Worm (Caenorhabditis elegans) whole organism, late embryonic: ENCODE data around the gene R03D7.2.
"Not testable (repeated sequence)": the region's sequence is repeated elsewhere in the genome, so short reads cannot be mapped to it uniquely, and the experiment has no call there.

Experiments
- C08G9.2 ChIP-seq: sonication (generic microtip); optimal IDR thresholded peaks from 2 replicates; lab custom pipeline; 2016; ENCODE audit warnings: mild to moderate bottlenecking, missing genetic modification characterization, moderate library complexity, missing compliant biosample characterization
- F13H6.1 ChIP-seq: sonication (generic microtip); optimal IDR thresholded peaks from 2 replicates; lab custom pipeline; 2016; ENCODE audit warnings: missing genetic modification characterization, missing compliant biosample characterization
- K02D7.2 ChIP-seq: sonication (generic microtip); optimal IDR thresholded peaks from 2 replicates; lab custom pipeline; 2017; ENCODE audit warnings: mild to moderate bottlenecking, missing genetic modification characterization, missing compliant biosample characterization
- T23F11.4 ChIP-seq: fragments of 200-800 bp; sonication (Bioruptor generic); optimal IDR thresholded peaks from 2 replicates; lab custom pipeline; 2018; ENCODE audit warnings: mild to moderate bottlenecking, missing genetic modification characterization, missing compliant biosample characterization
- ama-1 ChIP-seq: fragments of 150-350 bp; optimal IDR thresholded peaks from 2 replicates; lab custom pipeline; 2014
- ceh-14 ChIP-seq: sonication (generic microtip); optimal IDR thresholded peaks from 2 replicates; lab custom pipeline; 2016; ENCODE audit warnings: missing genotype, missing genetic modification characterization, missing compliant biosample characterization
- ceh-18 ChIP-seq: sonication (generic microtip); optimal IDR thresholded peaks from 2 replicates; lab custom pipeline; 2016; ENCODE audit warnings: missing genetic modification characterization, missing compliant biosample characterization
- ceh-19 ChIP-seq: fragments of 200-800 bp; sonication (Bioruptor generic); optimal IDR thresholded peaks from 2 replicates; lab custom pipeline; 2018; ENCODE audit warnings: mild to moderate bottlenecking, missing genetic modification characterization, missing compliant biosample characterization
- ceh-24 ChIP-seq: sonication (generic microtip); optimal IDR thresholded peaks from 2 replicates; lab custom pipeline; 2016; ENCODE audit warnings: mild to moderate bottlenecking, missing genetic modification characterization, missing compliant biosample characterization
- ceh-30 ChIP-seq: fragments of 150-350 bp; optimal IDR thresholded peaks from 2 replicates; lab custom pipeline; 2014; ENCODE audit warnings: missing biosample characterization, missing genetic modification characterization
- ceh-31 ChIP-seq: sonication (generic microtip); optimal IDR thresholded peaks from 2 replicates; lab custom pipeline; 2016; ENCODE audit warnings: missing genetic modification characterization, missing compliant biosample characterization
- ceh-45 ChIP-seq: fragments of 200-800 bp; sonication (Bioruptor generic); IDR thresholded peaks from 2 replicates; pipeline ENCODE4 v1.3.6; 2022; ENCODE audit warnings: missing genetic modification reagents, missing genetic modification characterization, missing compliant biosample characterization
- ceh-48 ChIP-seq: sonication (generic microtip); optimal IDR thresholded peaks from 2 replicates; lab custom pipeline; 2016; ENCODE audit warnings: missing genetic modification characterization, inconsistent platforms, missing compliant biosample characterization
- ceh-9 ChIP-seq: sonication (generic microtip); optimal IDR thresholded peaks from 2 replicates; lab custom pipeline; 2016; ENCODE audit warnings: mild to moderate bottlenecking, missing genetic modification characterization, inconsistent platforms, missing compliant biosample characterization
- dve-1 ChIP-seq: sonication (generic microtip); optimal IDR thresholded peaks from 2 replicates; lab custom pipeline; 2017; ENCODE audit warnings: antibody characterized with exemption, mild to moderate bottlenecking, missing genetic modification characterization, missing compliant biosample characterization
- eyg-1 ChIP-seq: sonication (generic microtip); optimal IDR thresholded peaks from 2 replicates; lab custom pipeline; 2016; ENCODE audit warnings: missing genotype, missing genetic modification characterization, missing compliant biosample characterization
- fax-1 ChIP-seq: sonication (generic microtip); optimal IDR thresholded peaks from 2 replicates; lab custom pipeline; 2016; ENCODE audit warnings: missing genotype, missing genetic modification characterization, missing compliant biosample characterization
- fkh-10 ChIP-seq: fragments of 150-350 bp; optimal IDR thresholded peaks from 2 replicates; lab custom pipeline; 2014; ENCODE audit warnings: missing biosample characterization, missing genetic modification reagents, missing genetic modification characterization
- fkh-6 ChIP-seq: sonication (generic microtip); optimal IDR thresholded peaks from 2 replicates; lab custom pipeline; 2016; ENCODE audit warnings: missing genetic modification characterization, missing compliant biosample characterization
- hlh-15 ChIP-seq: sonication (generic microtip); optimal IDR thresholded peaks from 2 replicates; lab custom pipeline; 2016; ENCODE audit warnings: missing genetic modification characterization, missing compliant biosample characterization
- hlh-6 ChIP-seq: sonication (generic microtip); optimal IDR thresholded peaks from 2 replicates; lab custom pipeline; 2016; ENCODE audit warnings: missing genotype, missing genetic modification characterization, missing compliant biosample characterization
- lim-6 ChIP-seq: sonication (generic microtip); optimal IDR thresholded peaks from 2 replicates; lab custom pipeline; 2016; ENCODE audit warnings: missing genetic modification characterization, missing compliant biosample characterization
- lin-11 ChIP-seq: fragments of 200-800 bp; sonication (Bioruptor generic); optimal IDR thresholded peaks from 2 replicates; lab custom pipeline; 2018; ENCODE audit warnings: mild to moderate bottlenecking, missing genetic modification characterization, missing compliant biosample characterization
- mec-3 ChIP-seq: sonication (generic microtip); optimal IDR thresholded peaks from 2 replicates; lab custom pipeline; 2016; ENCODE audit warnings: borderline replicate concordance, missing genetic modification characterization, missing compliant biosample characterization
- nfya-1 ChIP-seq: sonication (generic microtip); optimal IDR thresholded peaks from 2 replicates; lab custom pipeline; 2017; ENCODE audit warnings: missing genetic modification characterization, mild to moderate bottlenecking, missing compliant biosample characterization, antibody characterized with exemption, moderate library complexity
- nhr-11 ChIP-seq: fragments of 150-350 bp; optimal IDR thresholded peaks from 2 replicates; lab custom pipeline; 2014; ENCODE audit warnings: missing biosample characterization, missing genetic modification characterization
- odd-2 ChIP-seq: sonication (generic microtip); optimal IDR thresholded peaks from 2 replicates; lab custom pipeline; 2017; ENCODE audit warnings: antibody characterized with exemption, mild to moderate bottlenecking, missing genetic modification characterization, missing compliant biosample characterization
- pat-9 ChIP-seq: fragments of 200-800 bp; sonication (Bioruptor generic); optimal IDR thresholded peaks from 2 replicates; lab custom pipeline; 2018; ENCODE audit warnings: mild to moderate bottlenecking, missing genetic modification characterization, moderate library complexity, missing compliant biosample characterization
- pha-2 ChIP-seq: sonication (generic microtip); optimal IDR thresholded peaks from 2 replicates; lab custom pipeline; 2017; ENCODE audit warnings: mild to moderate bottlenecking, missing genetic modification characterization, missing compliant biosample characterization
- pha-4 ChIP-seq: fragments of 150-350 bp; optimal IDR thresholded peaks from 2 replicates; lab custom pipeline; 2018; ENCODE audit warnings: missing biosample characterization, missing genetic modification reagents, missing genetic modification characterization
- ref-2 ChIP-seq: sonication (generic microtip); optimal IDR thresholded peaks from 2 replicates; lab custom pipeline; 2016; ENCODE audit warnings: missing genetic modification characterization, missing compliant biosample characterization
- rnt-1 ChIP-seq: sonication (generic microtip); optimal IDR thresholded peaks from 2 replicates; lab custom pipeline; 2016; ENCODE audit warnings: missing genetic modification characterization, missing compliant biosample characterization
- sdc-2 ChIP-seq: sonication (generic microtip); optimal IDR thresholded peaks from 2 replicates; lab custom pipeline; 2016; ENCODE audit warnings: missing genotype, missing genetic modification characterization, missing compliant biosample characterization
- sox-2 ChIP-seq: fragments of 200-800 bp; sonication (Bioruptor generic); IDR thresholded peaks from 2 replicates; pipeline ENCODE4 v1.3.6; 2022; ENCODE audit warnings: missing genetic modification reagents, missing genetic modification characterization, missing compliant biosample characterization
- syd-9 ChIP-seq: sonication (generic microtip); optimal IDR thresholded peaks from 2 replicates; lab custom pipeline; 2016; ENCODE audit warnings: mild to moderate bottlenecking, missing genetic modification characterization, moderate library complexity, missing compliant biosample characterization
- tbx-2 ChIP-seq: sonication (generic microtip); optimal IDR thresholded peaks from 2 replicates; lab custom pipeline; 2016; ENCODE audit warnings: missing genetic modification characterization, missing compliant biosample characterization
- tbx-7 ChIP-seq: sonication (generic microtip); optimal IDR thresholded peaks from 2 replicates; lab custom pipeline; 2016; ENCODE audit warnings: missing genotype, missing genetic modification characterization, missing compliant biosample characterization
- unc-42 ChIP-seq: sonication (generic microtip); optimal IDR thresholded peaks from 2 replicates; lab custom pipeline; 2016; ENCODE audit warnings: missing genotype, missing genetic modification characterization, missing compliant biosample characterization
- unc-55 ChIP-seq: sonication (generic microtip); optimal IDR thresholded peaks from 2 replicates; lab custom pipeline; 2017; ENCODE audit warnings: missing biosample characterization, missing genetic modification reagents, missing genetic modification characterization
- unc-86 ChIP-seq: sonication (generic microtip); optimal IDR thresholded peaks from 2 replicates; lab custom pipeline; 2016; ENCODE audit warnings: missing genetic modification characterization, missing compliant biosample characterization
- ztf-16 ChIP-seq: sonication (generic microtip); optimal IDR thresholded peaks from 2 replicates; lab custom pipeline; 2017; ENCODE audit warnings: missing genetic modification characterization, missing compliant biosample characterization

Gene R03D7.2

DNA sequence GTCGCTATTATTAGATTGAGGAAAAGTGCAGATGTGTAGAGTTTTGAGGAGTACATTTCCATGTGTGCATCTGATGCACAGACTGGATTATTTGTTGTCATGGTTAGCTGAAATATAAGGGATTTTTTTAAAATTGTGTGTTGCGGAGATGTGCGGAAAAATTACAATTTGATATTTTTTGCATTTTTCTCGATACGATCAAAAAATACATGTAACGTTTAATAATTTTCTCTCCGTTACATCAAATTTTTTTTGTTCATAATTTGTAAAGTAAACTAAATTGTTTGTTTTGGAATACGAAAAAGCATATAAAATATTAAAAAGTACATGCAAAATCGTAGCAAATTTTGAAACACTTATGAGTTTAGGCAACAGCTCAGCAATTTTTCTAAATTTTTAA, 24.8 kb downstream of the R03D7.2 start, which contains the start of gene sra-11:
Gene sra-11 (minus strand): TSS at position 101 of the 400 bp plus-strand sequence.
- no peak for TF ChIP-seq odd-2 (tag; lab: Kevin White, UChicago)

DNA sequence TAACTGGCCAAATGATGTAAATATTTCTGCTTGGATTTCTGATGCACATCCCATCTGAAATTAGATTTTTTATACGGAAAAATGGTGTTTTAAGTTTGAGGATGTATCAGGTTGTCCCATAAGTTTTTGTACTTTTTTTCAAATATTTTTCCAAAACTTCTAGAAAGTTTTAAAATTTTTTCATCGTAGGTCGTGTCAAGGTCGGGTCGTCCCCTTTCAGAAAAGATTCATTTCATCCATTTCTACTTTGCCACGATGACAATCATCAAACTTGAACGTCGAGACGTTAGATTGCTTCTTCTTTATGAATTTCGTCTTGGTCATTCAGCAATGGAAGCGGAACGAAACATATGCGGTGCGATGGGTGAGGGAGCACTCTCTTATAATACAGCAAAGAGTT, 30.6 kb downstream of the R03D7.2 start, which contains the start of gene sra-12:
Gene sra-12 (minus strand): TSS at position 101 of the 400 bp plus-strand sequence.
- TF ChIP-seq ceh-48; ceh-30 (tag; lab: Kevin White, UChicago); pha-2 (tag; lab: Kevin White, UChicago): not testable (repeated sequence)

DNA sequence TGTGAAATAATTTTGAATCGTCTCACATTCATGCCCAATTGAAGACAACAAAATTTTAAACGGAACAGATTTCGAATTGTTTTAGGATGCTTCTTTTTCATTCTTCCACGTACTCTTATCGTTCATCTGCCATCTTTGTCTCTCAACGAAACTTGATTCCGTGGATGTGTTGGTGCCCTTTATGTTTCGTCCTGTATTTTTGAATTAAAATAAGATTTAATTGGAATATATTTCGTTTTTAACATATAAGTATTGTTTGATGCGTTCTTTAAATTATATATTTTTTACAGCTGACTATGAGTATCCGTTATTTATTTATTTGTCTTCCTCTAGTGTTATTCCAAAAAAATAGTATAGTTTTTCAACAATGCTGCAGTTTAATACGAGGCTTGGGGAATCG, 32.9 kb downstream of the R03D7.2 start, which contains the start of gene gly-1:
Gene gly-1 (minus strand): TSS at position 101 of the 400 bp plus-strand sequence.
- TF ChIP-seq sdc-2 (tag; lab: Kevin White, UChicago) (no peak), ceh-30 (tag; lab: Kevin White, UChicago) (no peak), T23F11.4 (no peak), tbx-2 (tag; lab: Kevin White, UChicago) (no peak), ceh-14 (tag; lab: Kevin White, UChicago) (no peak), fkh-10 (GFP tag; lab: Kevin White, UChicago) (no peak), K02D7.2 (tag; lab: Kevin White, UChicago) (no peak)

DNA sequence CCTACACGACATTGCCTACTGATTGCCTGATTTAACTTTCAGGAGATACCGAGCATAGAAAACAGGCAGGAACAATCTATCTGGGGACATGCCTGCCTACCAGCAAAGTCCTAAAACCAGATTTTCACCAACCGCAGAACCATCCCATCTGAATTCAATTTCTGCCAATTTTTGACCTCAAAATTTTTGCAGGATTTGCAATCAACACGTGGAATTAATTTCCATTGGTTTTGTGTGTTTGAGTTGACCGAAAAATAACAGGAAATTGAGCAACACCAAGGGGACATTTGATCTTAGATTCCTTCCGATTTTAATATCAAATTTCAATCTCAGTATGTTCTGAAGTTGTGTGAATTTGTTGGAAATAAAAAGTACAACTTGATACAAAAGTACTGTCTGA, 36.0 kb downstream of the R03D7.2 start:
- TF ChIP-seq ceh-45 (GFP tag; lab: Robert Waterston, UW) = no peak
- TF ChIP-seq K02D7.2 (tag; lab: Kevin White, UChicago) = no peak
- TF ChIP-seq eyg-1 (tag; lab: Kevin White, UChicago) = no peak
- TF ChIP-seq ceh-9 (tag; lab: Kevin White, UChicago) = no peak
- no peak for TF ChIP-seq fax-1 (tag; lab: Kevin White, UChicago)
- TF ChIP-seq ama-1 (lab: Kevin White, UChicago) = no peak
- TF ChIP-seq lin-11 (tag; lab: Kevin White, UChicago) = no peak

DNA sequence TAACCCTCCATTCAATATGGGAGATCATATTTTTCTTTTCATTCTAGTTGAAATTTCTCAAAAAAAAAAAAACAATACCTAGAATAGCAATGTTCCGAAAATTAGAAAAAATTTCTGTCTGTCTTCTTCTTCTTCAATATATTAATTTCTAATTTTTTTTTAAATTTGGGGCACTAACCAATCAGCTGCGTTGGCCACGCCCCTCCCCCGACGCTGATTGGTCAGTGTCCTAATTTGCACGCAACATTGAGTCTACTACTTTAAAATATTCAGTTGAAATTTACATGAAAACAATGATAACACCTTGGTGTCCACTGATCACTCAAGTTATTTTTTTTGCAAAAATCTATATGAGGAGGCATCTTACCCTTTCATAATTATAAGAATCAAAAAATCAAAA, 39.0 kb downstream of the R03D7.2 start:
- TF ChIP-seq hlh-15 (tag; lab: Kevin White, UChicago) (no peak), nfya-1 (tag; lab: Kevin White, UChicago) (peak; percentile 85)

DNA sequence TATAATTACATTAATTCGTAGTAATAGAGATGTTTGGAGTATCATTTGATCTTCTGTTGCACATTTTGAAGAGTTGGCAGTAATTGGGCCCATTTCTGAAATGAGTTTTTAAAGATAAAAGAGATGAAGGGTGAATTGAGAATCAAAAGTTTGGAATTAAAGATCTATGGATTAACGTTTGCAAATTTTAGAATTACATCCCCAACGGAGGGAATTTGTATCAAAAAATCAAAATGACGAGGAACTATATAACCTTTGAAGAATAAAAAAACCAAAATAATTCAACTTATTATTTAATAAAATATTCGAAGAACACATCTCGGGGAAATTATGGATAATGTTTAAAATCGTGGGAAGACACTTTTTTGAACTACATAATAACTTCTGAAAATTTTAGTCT, 40.0 kb downstream of the R03D7.2 start, which contains the start of gene sra-10:
Gene sra-10 (minus strand): TSS at position 101 of the 400 bp plus-strand sequence.
- no peak for TF ChIP-seq rnt-1 (tag; lab: Kevin White, UChicago)
- TF ChIP-seq ceh-24 = no peak
- TF ChIP-seq unc-55 = no peak
- no peak for TF ChIP-seq lim-6
- TF ChIP-seq ceh-14 (tag; lab: Kevin White, UChicago) = no peak
- TF ChIP-seq nfya-1 (tag; lab: Kevin White, UChicago) = no peak
- no peak for TF ChIP-seq pha-4 (tag; lab: Kevin White, UChicago)
- TF ChIP-seq ref-2 (tag; lab: Kevin White, UChicago) = no peak
- no peak for TF ChIP-seq unc-42 (tag; lab: Kevin White, UChicago)
- TF ChIP-seq ceh-18 (tag; lab: Kevin White, UChicago) = no peak
- no peak for TF ChIP-seq ztf-16 (tag; lab: Kevin White, UChicago)

DNA sequence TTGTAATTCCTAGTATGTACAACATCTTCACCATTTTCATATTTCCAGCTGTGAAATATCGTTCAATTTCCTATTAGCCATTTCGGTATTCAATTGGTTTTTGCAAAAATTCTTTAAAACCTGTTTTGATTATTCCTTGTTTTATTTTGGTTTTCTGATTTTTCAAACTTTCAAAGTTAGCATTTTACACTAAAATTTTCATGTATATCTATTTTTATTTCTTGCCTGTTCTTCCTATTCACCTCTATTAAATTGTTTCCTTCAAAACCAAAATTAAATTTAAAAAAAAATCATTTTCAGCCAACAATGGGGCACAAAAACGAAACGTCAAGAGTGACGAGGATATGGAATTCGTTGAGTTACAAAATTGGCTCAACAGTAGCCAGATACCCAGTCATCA, 46.0 kb downstream of the R03D7.2 start, which contains the start of gene ptr-8:
Gene ptr-8 (plus strand): TSS at position 301 of the 400 bp plus-strand sequence.
- TF ChIP-seq syd-9 (no peak), fkh-6 (tag; lab: Kevin White, UChicago) (no peak), hlh-6 (no peak), unc-86 (tag; lab: Kevin White, UChicago) (no peak), hlh-15 (tag; lab: Kevin White, UChicago) (no peak), nhr-11 (tag; lab: Kevin White, UChicago) (no peak), pha-2 (tag; lab: Kevin White, UChicago) (no peak), ceh-19 (no peak), mec-3 (tag; lab: Kevin White, UChicago) (no peak), dve-1 (tag; lab: Kevin White, UChicago) (no peak), pat-9 (no peak), T23F11.4 (no peak), ama-1 (lab: Kevin White, UChicago) (no peak), tbx-7 (tag; lab: Kevin White, UChicago) (no peak), C08G9.2 (tag; lab: Kevin White, UChicago) (no peak), sox-2 (GFP tag; lab: Robert Waterston, UW) (no peak), F13H6.1 (no peak), ceh-31 (no peak)
